Worm (Caenorhabditis elegans): Measurements from ENCODE around the gene acs-4.

DNA sequence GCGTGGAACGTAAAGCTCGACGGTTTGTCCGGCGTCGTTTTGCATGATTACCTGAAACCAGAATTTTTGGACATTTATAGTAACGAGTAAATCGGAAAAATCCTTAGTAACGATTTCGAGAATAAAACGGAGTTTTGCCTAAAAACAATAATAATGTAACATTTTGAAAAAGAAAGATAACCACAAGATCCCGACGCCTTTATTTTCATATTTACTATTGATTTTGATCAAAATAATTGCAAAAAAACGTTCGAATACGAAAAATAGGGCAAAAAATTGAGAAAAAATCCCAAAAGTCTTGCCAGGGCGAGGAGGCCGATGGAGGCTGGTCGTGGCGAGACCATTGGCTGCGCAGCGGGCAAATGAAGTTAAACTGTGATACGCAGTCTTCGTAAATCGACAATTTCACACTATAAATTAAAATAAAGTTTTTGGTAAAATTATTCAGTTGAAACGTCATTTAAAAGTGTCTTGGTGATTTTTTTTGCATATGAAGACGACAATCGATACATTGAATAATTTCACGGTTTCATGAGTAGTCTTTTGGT, 22.0 kb downstream of the acs-4 start, which contains the start of gene rps-21:
- TF ChIP-seq ceh-2 (tag; optimal IDR thresholded peaks at IDR 0.05) (no peak), pros-1 (tag; optimal IDR thresholded peaks at IDR 0.05) (no peak)
